Fruit fly (Drosophila melanogaster) whole organism, embryonic: ENCODE measurements around the gene CG13893.

Experiments
- ATbp ChIP-seq: fragments of 200-800 bp; sonication (Bioruptor generic); optimal IDR thresholded peaks from 2 replicates; lab custom pipeline; 2017; ENCODE audit warnings: missing biosample characterization, mild to moderate bottlenecking, missing genetic modification characterization, missing genetic modification reagents
- Atf6 ChIP-seq: fragments of 200-800 bp; sonication (Bioruptor generic); IDR thresholded peaks from 2 replicates; pipeline ENCODE4 v1.3.6; 2022; ENCODE audit warnings: missing biosample characterization, missing genetic modification characterization
- CG10462 ChIP-seq: fragments of 200-800 bp; sonication (Bioruptor generic); optimal IDR thresholded peaks from 2 replicates; lab custom pipeline; 2016; ENCODE audit warnings: missing biosample characterization, missing genetic modification characterization
- CG10565 ChIP-seq: fragments of 200-800 bp; sonication (Bioruptor generic); optimal IDR thresholded peaks from 3 replicates; lab custom pipeline; 2016; ENCODE audit warnings: missing biosample characterization, mild to moderate bottlenecking, missing genetic modification characterization
- CG11456 ChIP-seq: fragments of 200-800 bp; sonication (Bioruptor generic); IDR thresholded peaks from 3 replicates; pipeline ENCODE4 v1.3.6; 2022; ENCODE audit warnings: missing biosample characterization, missing genetic modification characterization
- CG11560 ChIP-seq: fragments of 200-800 bp; sonication (Bioruptor generic); IDR thresholded peaks from 3 replicates; pipeline ENCODE4 v1.3.6; 2022; ENCODE audit warnings: missing biosample characterization, missing genetic modification characterization
- CG13624 ChIP-seq: fragments of 200-800 bp; sonication (Bioruptor generic); optimal IDR thresholded peaks from 2 replicates; lab custom pipeline; 2016; ENCODE audit warnings: missing biosample characterization, missing genetic modification characterization
- CG14014 ChIP-seq: fragments of 200-800 bp; sonication (Bioruptor generic); IDR thresholded peaks from 2 replicates; pipeline ENCODE4 v1.3.6; 2022; ENCODE audit warnings: missing biosample characterization, missing genetic modification characterization
- CG14050 ChIP-seq: fragments of 200-800 bp; sonication (Bioruptor generic); IDR thresholded peaks from 3 replicates; pipeline ENCODE4 v1.3.6; 2022; ENCODE audit warnings: missing biosample characterization, missing genetic modification characterization
- CG14441 ChIP-seq: fragments of 200-800 bp; sonication (Bioruptor generic); IDR thresholded peaks from 2 replicates; pipeline ENCODE4 v1.3.6; 2022; ENCODE audit warnings: missing biosample characterization, missing genetic modification characterization
- CG15011 ChIP-seq: fragments of 200-800 bp; sonication (Bioruptor generic); optimal IDR thresholded peaks from 3 replicates; lab custom pipeline; 2018; ENCODE audit warnings: missing biosample characterization, mild to moderate bottlenecking, missing genetic modification characterization
- CG17359 ChIP-seq: fragments of 200-800 bp; sonication (Bioruptor generic); optimal IDR thresholded peaks from 3 replicates; lab custom pipeline; 2018; ENCODE audit warnings: missing biosample characterization, mild to moderate bottlenecking, missing genetic modification characterization, moderate library complexity
- CG3065 ChIP-seq: fragments of 200-800 bp; sonication (Bioruptor generic); optimal IDR thresholded peaks from 2 replicates; lab custom pipeline; 2016; ENCODE audit warnings: missing biosample characterization, missing genetic modification characterization
- CG31388 ChIP-seq: fragments of 200-800 bp; sonication (Bioruptor generic); optimal IDR thresholded peaks from 2 replicates; lab custom pipeline; 2016; ENCODE audit warnings: missing biosample characterization, missing genetic modification characterization
- CG3847 ChIP-seq: fragments of 200-800 bp; sonication (Bioruptor generic); IDR thresholded peaks from 2 replicates; pipeline ENCODE4 v1.3.6; 2022; ENCODE audit warnings: missing biosample characterization, missing genetic modification characterization
- CG4360 ChIP-seq: fragments of 200-800 bp; sonication (Bioruptor generic); IDR thresholded peaks from 2 replicates; pipeline ENCODE4 v1.3.6; 2022; ENCODE audit warnings: missing biosample characterization, missing genetic modification characterization
- CG4617 ChIP-seq: fragments of 200-800 bp; sonication (Bioruptor generic); optimal IDR thresholded peaks from 3 replicates; lab custom pipeline; 2016; ENCODE audit warnings: missing biosample characterization, missing genetic modification characterization, borderline replicate concordance
- CG8290 ChIP-seq, 3 experiments: fragments of 200-800 bp; sonication (Bioruptor generic); optimal IDR thresholded peaks; 2 replicates each; lab custom pipeline; 2016 to 2019; ENCODE audit warnings: missing biosample characterization in 3 of 3, missing genetic modification characterization in 3 of 3, mild to moderate bottlenecking in 2 of 3, moderate library complexity in 1 of 3
- CkIIα-i1 ChIP-seq: fragments of 200-800 bp; sonication (Bioruptor generic); IDR thresholded peaks from 2 replicates; pipeline ENCODE4 v1.3.6; 2022; ENCODE audit warnings: missing biosample characterization, missing genetic modification characterization
- D19B ChIP-seq: fragments of 200-800 bp; sonication (Bioruptor generic); optimal IDR thresholded peaks from 2 replicates; lab custom pipeline; 2017; ENCODE audit warnings: missing biosample characterization, mild to moderate bottlenecking, missing genetic modification characterization
- Dbx ChIP-seq: fragments of 200-800 bp; sonication (Bioruptor generic); IDR thresholded peaks from 3 replicates; pipeline ENCODE4 v1.3.6; 2022; ENCODE audit warnings: missing biosample characterization, missing genetic modification characterization
- Deaf1 ChIP-seq: fragments of 200-800 bp; optimal IDR thresholded peaks from 3 replicates; lab custom pipeline; 2019; ENCODE audit warnings: missing biosample characterization, mild to moderate bottlenecking, missing genetic modification characterization, moderate library complexity
- Drgx ChIP-seq: fragments of 200-800 bp; sonication (Bioruptor generic); IDR thresholded peaks from 2 replicates; pipeline ENCODE4 v1.3.6; 2022; ENCODE audit warnings: missing biosample characterization, missing genetic modification characterization
- Elba2 ChIP-seq: fragments of 200-800 bp; sonication (Bioruptor generic); optimal IDR thresholded peaks from 3 replicates; lab custom pipeline; 2016; ENCODE audit warnings: missing biosample characterization, missing genetic modification characterization
- Ets65A ChIP-seq: fragments of 200-800 bp; sonication (Bioruptor generic); peaks from one replicate; lab custom pipeline; 2016; ENCODE audit warnings: missing biosample characterization, missing genetic modification characterization
- GATAe ChIP-seq: fragments of 200-800 bp; sonication (Bioruptor generic); conservative IDR thresholded peaks from 2 replicates; pipeline ENCODE4 v1.3.6; 2022; ENCODE audit warnings: missing biosample characterization, missing genetic modification characterization
- H2.0 ChIP-seq: fragments of 200-800 bp; sonication (Bioruptor generic); IDR thresholded peaks from 2 replicates; pipeline ENCODE4 v1.3.6; 2022; ENCODE audit warnings: missing biosample characterization, missing genetic modification characterization
- HLHmδ ChIP-seq: fragments of 200-800 bp; sonication (Bioruptor generic); optimal IDR thresholded peaks from 2 replicates; lab custom pipeline; 2018; ENCODE audit warnings: missing biosample characterization, mild to moderate bottlenecking, missing genetic modification characterization, moderate library complexity
- Hr78 ChIP-seq, 2 experiments: fragments of 200-800 bp in 1 of 2; fragments of >200 bp in 1 of 2; sonication (Bioruptor generic) in 1 of 2; optimal IDR thresholded peaks; 2 replicates each; lab custom pipeline; 2017 to 2019; ENCODE audit warnings: missing biosample characterization in 2 of 2, missing genetic modification characterization in 2 of 2, mild to moderate bottlenecking in 1 of 2, moderate library complexity in 1 of 2
- MESR4 ChIP-seq: fragments of 200-800 bp; sonication (Bioruptor generic); optimal IDR thresholded peaks from 2 replicates; lab custom pipeline; 2018; ENCODE audit warnings: missing biosample characterization, mild to moderate bottlenecking, missing genetic modification characterization, moderate library complexity
- Meics ChIP-seq: fragments of 200-800 bp; sonication (Bioruptor generic); optimal IDR thresholded peaks from 2 replicates; lab custom pipeline; 2017; ENCODE audit warnings: missing biosample characterization, mild to moderate bottlenecking, missing genetic modification characterization
- Opbp ChIP-seq: fragments of 200-800 bp; sonication (Bioruptor generic); IDR thresholded peaks from 3 replicates; pipeline ENCODE4 v1.3.6; 2022; ENCODE audit warnings: missing biosample characterization, missing genetic modification characterization; ENCODE audit not compliant: partially characterized antibody
- ase ChIP-seq: fragments of 200-800 bp; sonication (Bioruptor generic); IDR thresholded peaks from 3 replicates; pipeline ENCODE4 v1.3.6; 2022; ENCODE audit warnings: missing biosample characterization, missing genetic modification characterization
- crp ChIP-seq, 2 experiments: fragments of 200-800 bp; sonication (Bioruptor generic); optimal IDR thresholded peaks; 2 replicates in 1 of 2; 3 replicates in 1 of 2; lab custom pipeline; 2017; ENCODE audit warnings: missing biosample characterization in 2 of 2, missing genetic modification characterization in 2 of 2, mild to moderate bottlenecking in 1 of 2, moderate library complexity in 1 of 2
- gt ChIP-seq: fragments of 200-800 bp; sonication (Bioruptor generic); IDR thresholded peaks from 2 replicates; pipeline ENCODE4 v1.3.6; 2022; ENCODE audit warnings: missing biosample characterization, missing genetic modification characterization
- lov ChIP-seq, 2 experiments: fragments of 200-800 bp in 1 of 2; fragments of >200 bp in 1 of 2; sonication (Bioruptor generic) in 1 of 2; IDR thresholded peaks in 1 of 2; optimal IDR thresholded peaks in 1 of 2; 2 replicates in 1 of 2; 3 replicates in 1 of 2; pipeline versions ENCODE4 v1.3.6 to Lab custom; 2017 to 2022; ENCODE audit warnings: missing biosample characterization in 1 of 2, missing genetic modification characterization in 1 of 2
- mam ChIP-seq: fragments of 200-800 bp; sonication (Bioruptor generic); optimal IDR thresholded peaks from 3 replicates; lab custom pipeline; 2016; ENCODE audit warnings: missing biosample characterization, missing genetic modification characterization
- mld ChIP-seq: fragments of 200-800 bp; sonication (Bioruptor generic); IDR thresholded peaks from 3 replicates; pipeline ENCODE4 v1.3.6; 2022; ENCODE audit warnings: missing biosample characterization, missing genetic modification characterization; ENCODE audit not compliant: partially characterized antibody
- onecut ChIP-seq: fragments of 200-800 bp; sonication (Bioruptor generic); IDR thresholded peaks from 2 replicates; pipeline ENCODE4 v1.3.6; 2022; ENCODE audit warnings: missing biosample characterization, missing genetic modification characterization
- pzg ChIP-seq: fragments of 200-800 bp; sonication (Bioruptor generic); optimal IDR thresholded peaks from 3 replicates; lab custom pipeline; 2018; ENCODE audit warnings: missing biosample characterization, mild to moderate bottlenecking, missing genetic modification characterization, moderate library complexity
- salm ChIP-seq: fragments of 200-800 bp; sonication (Bioruptor generic); optimal IDR thresholded peaks from 2 replicates; lab custom pipeline; 2018; ENCODE audit warnings: missing biosample characterization, mild to moderate bottlenecking, missing genetic modification characterization
- sens-2 ChIP-seq: fragments of 200-800 bp; sonication (Bioruptor generic); IDR thresholded peaks from 2 replicates; pipeline ENCODE4 v1.3.6; 2022; ENCODE audit warnings: missing biosample characterization, missing genetic modification characterization
- sob ChIP-seq: fragments of 200-800 bp; sonication (Bioruptor generic); IDR thresholded peaks from 2 replicates; pipeline ENCODE4 v1.3.6; 2022; ENCODE audit warnings: missing biosample characterization, missing genetic modification characterization
- ssp ChIP-seq: fragments of 200-800 bp; sonication (Bioruptor generic); IDR thresholded peaks from 2 replicates; pipeline ENCODE4 v1.3.6; 2022; ENCODE audit warnings: missing biosample characterization, missing genetic modification characterization
- stwl ChIP-seq: fragments of 200-800 bp; sonication (Bioruptor generic); optimal IDR thresholded peaks from 3 replicates; lab custom pipeline; 2018; ENCODE audit warnings: missing biosample characterization, mild to moderate bottlenecking, missing genetic modification characterization, moderate library complexity
- sug ChIP-seq: fragments of 200-800 bp; optimal IDR thresholded peaks from 2 replicates; lab custom pipeline; 2019; ENCODE audit warnings: missing biosample characterization, mild to moderate bottlenecking, missing genetic modification characterization, moderate library complexity
- tgo ChIP-seq: fragments of 200-800 bp; sonication (Bioruptor generic); IDR thresholded peaks from 3 replicates; pipeline ENCODE4 v1.3.6; 2022; ENCODE audit warnings: missing biosample characterization, missing genetic modification characterization
- tin ChIP-seq: fragments of 200-800 bp; sonication (Bioruptor generic); optimal IDR thresholded peaks from 3 replicates; lab custom pipeline; 2016; ENCODE audit warnings: missing biosample characterization, missing genetic modification characterization
- zf30C ChIP-seq: fragments of 200-800 bp; sonication (Bioruptor generic); optimal IDR thresholded peaks from 3 replicates; lab custom pipeline; 2018; ENCODE audit warnings: missing biosample characterization, mild to moderate bottlenecking, missing genetic modification characterization
- zfh1 ChIP-seq: fragments of 200-800 bp; sonication (Bioruptor generic); IDR thresholded peaks from 3 replicates; pipeline ENCODE4 v1.3.6; 2022; ENCODE audit warnings: missing biosample characterization, missing genetic modification characterization

The CG13893 gene

DNA sequence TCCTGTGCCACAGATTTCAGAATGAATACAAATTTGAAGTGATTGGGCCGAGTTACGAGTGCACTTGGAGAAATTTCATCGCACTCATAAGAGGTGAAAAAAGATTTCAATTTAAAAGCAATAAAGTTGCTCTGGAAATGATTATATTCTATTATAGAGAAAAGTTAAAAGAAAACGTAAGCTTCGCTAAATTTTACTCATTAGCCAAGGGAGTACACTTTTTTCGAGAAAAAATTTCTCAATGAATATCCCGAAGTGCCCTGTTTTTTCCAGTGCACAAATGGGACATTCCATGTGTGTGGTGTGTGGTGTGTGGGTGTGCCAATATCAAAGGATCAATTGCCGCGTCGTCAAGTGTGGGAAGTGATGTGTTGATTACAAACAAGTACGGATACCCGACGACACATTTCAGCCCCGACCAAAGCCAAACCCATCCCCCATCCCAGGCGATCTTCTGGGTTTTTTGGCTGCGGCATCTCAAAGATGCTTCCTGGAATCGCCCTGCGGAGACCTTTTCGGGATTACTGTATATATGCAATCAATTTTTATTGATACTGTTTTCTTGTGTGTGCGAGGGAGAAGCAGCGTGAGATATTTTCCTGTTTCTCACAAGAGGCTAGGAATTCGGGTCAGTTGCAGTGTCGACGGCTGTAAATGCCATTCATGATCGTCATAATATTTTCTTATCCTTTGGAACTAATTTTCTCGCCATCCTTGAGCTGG is 9.9 kb upstream of the CG13893 start (continued):
- TF ChIP-seq CG4360 (GFP tag; lab: Robert Waterston, UW) (peak; percentile 43; the same call in 1 of the 2 replicates), crp (GFP tag; optimal IDR thresholded peaks at IDR 0.05; lab: Kevin White, UChicago) (no peak), H2.0 (GFP tag; lab: Robert Waterston, UW) (no peak), mam (GFP tag; lab: Kevin White, UChicago) (no peak), sens-2 (GFP tag; lab: Robert Waterston, UW) (no peak), Drgx (no peak), CG10565 (no peak), Opbp (GFP tag; lab: Robert Waterston, UW) (no peak), lov (optimal IDR thresholded peaks at IDR 0.05; lab: Kevin White, UChicago) (no peak), lov (GFP tag; IDR thresholded peaks at IDR 0.05; lab: Robert Waterston, UW) (0 out of 3 replicates have a peak, but pooled peaks have one; percentile 20), Dbx (GFP tag; lab: Robert Waterston, UW) (no peak), Hr78 (GFP tag; optimal IDR thresholded peaks at IDR 0.05; lab: Kevin White, UChicago) (no peak), ATbp (GFP tag; lab: Kevin White, UChicago) (no peak), tin (GFP tag; lab: Kevin White, UChicago) (peak; percentile 71), CG8290 (GFP tag; optimal IDR thresholded peaks at IDR 0.05; lab: Kevin White, UChicago) (peak; percentile 26), CG8290 (tag; optimal IDR thresholded peaks at IDR 0.05; lab: Kevin White, UChicago) (no peak), CG17359 (peak; percentile 30), sob (GFP tag; lab: Robert Waterston, UW) (no peak), CkIIα-i1 (GFP tag; lab: Robert Waterston, UW) (no peak), CG14050 (GFP tag; lab: Robert Waterston, UW) (no peak), CG10462 (peak; percentile 35), pzg (GFP tag; lab: Kevin White, UChicago) (no peak), Atf6 (no peak), MESR4 (no peak), Deaf1 (tag; lab: Kevin White, UChicago) (no peak), ase (GFP tag; lab: Robert Waterston, UW) (no peak), zf30C (peak; percentile 90), CG3847 (no peak), ssp (GFP tag; lab: Robert Waterston, UW) (no peak), CG4617 (GFP tag; lab: Kevin White, UChicago) (peak; percentile 41), Elba2 (GFP tag; lab: Kevin White, UChicago) (peak; percentile 68), CG14014 (no peak), onecut (GFP tag; lab: Robert Waterston, UW) (no peak), zfh1 (peak; percentile 70), GATAe (GFP tag; lab: Robert Waterston, UW) (no peak), D19B (GFP tag; lab: Kevin White, UChicago) (no peak), CG15011 (GFP tag; lab: Kevin White, UChicago) (no peak), Ets65A (GFP tag; lab: Kevin White, UChicago) (peak; percentile 85), sug (tag; lab: Kevin White, UChicago) (no peak), Meics (GFP tag; lab: Kevin White, UChicago) (no peak), CG3065 (no peak), tgo (GFP tag; lab: Robert Waterston, UW) (no peak), salm (tag; lab: Kevin White, UChicago) (no peak), CG31388 (GFP tag; lab: Kevin White, UChicago) (no peak), CG13624 (GFP tag; lab: Kevin White, UChicago) (no peak), HLHmδ (GFP tag; lab: Kevin White, UChicago) (no peak), mld (no peak), stwl (tag; lab: Kevin White, UChicago) (peak; percentile 16), CG11456 (GFP tag; lab: Robert Waterston, UW) (no peak), gt (GFP tag; lab: Robert Waterston, UW) (no peak), CG14441 (no peak), CG11560 (no peak)
